Fruit fly (Drosophila melanogaster) whole organism, embryonic: ENCODE measurements around the gene CG31050.

Experiments used
- Ada2b ChIP-seq: fragments of 200-800 bp; sonication (Bioruptor generic); IDR thresholded peaks from 2 replicates; pipeline ENCODE4 v1.3.6; 2022; ENCODE audit warnings: missing biosample characterization, missing genetic modification characterization
- Awh ChIP-seq: fragments of 200-800 bp; sonication (Bioruptor generic); IDR thresholded peaks from 2 replicates; pipeline ENCODE4, ENCODE4 v1.3.6; 2022; ENCODE audit warnings: missing biosample characterization, missing genetic modification characterization
- BEAF-32 ChIP-seq: fragments of 200-800 bp; sonication (Bioruptor generic); optimal IDR thresholded peaks from 3 replicates; lab custom pipeline; 2017; ENCODE audit warnings: missing biosample characterization, missing genetic modification characterization, mild to moderate bottlenecking, moderate library complexity, missing genetic modification reagents
- CG10267 ChIP-seq: fragments of 200-800 bp; sonication (Bioruptor generic); optimal IDR thresholded peaks from 2 replicates; lab custom pipeline; 2018; ENCODE audit warnings: missing biosample characterization, mild to moderate bottlenecking, missing genetic modification characterization, moderate library complexity
- CG13287 ChIP-seq: fragments of 200-800 bp; sonication (Bioruptor generic); IDR thresholded peaks from 2 replicates; pipeline ENCODE4 v1.3.6; 2022; ENCODE audit warnings: missing biosample characterization, missing genetic modification characterization; ENCODE audit not compliant: partially characterized antibody
- CG13894 ChIP-seq: fragments of 200-800 bp; sonication (Bioruptor generic); optimal IDR thresholded peaks from 3 replicates; lab custom pipeline; 2018; ENCODE audit warnings: missing biosample characterization, mild to moderate bottlenecking, missing genetic modification characterization, moderate library complexity
- CG15514 ChIP-seq: fragments of 200-800 bp; sonication (Bioruptor generic); optimal IDR thresholded peaks from 3 replicates; lab custom pipeline; 2017; ENCODE audit warnings: missing biosample characterization, missing genetic modification characterization, mild to moderate bottlenecking, moderate library complexity, missing genetic modification reagents
- CG17568 ChIP-seq: fragments of 200-800 bp; sonication (Bioruptor generic); optimal IDR thresholded peaks from 2 replicates; lab custom pipeline; 2018; ENCODE audit warnings: missing biosample characterization, mild to moderate bottlenecking, missing genetic modification characterization, moderate library complexity
- CG17912 ChIP-seq: fragments of 200-800 bp; sonication (Bioruptor generic); optimal IDR thresholded peaks from 2 replicates; lab custom pipeline; 2018; ENCODE audit warnings: missing biosample characterization, mild to moderate bottlenecking, missing genetic modification characterization
- CG30431 ChIP-seq: fragments of 200-800 bp; sonication (Bioruptor generic); optimal IDR thresholded peaks from 2 replicates; lab custom pipeline; 2017; ENCODE audit warnings: missing biosample characterization, missing genetic modification characterization
- CG4707 ChIP-seq: fragments of 200-800 bp; sonication (Bioruptor generic); optimal IDR thresholded peaks from 2 replicates; lab custom pipeline; 2018; ENCODE audit warnings: missing biosample characterization, mild to moderate bottlenecking, missing genetic modification characterization, moderate library complexity
- CG5180 ChIP-seq: fragments of 200-800 bp; sonication (Bioruptor generic); optimal IDR thresholded peaks from 3 replicates; lab custom pipeline; 2017; ENCODE audit warnings: missing biosample characterization, missing genetic modification characterization, mild to moderate bottlenecking, moderate library complexity, missing genetic modification reagents
- CG6765 ChIP-seq: fragments of 200-800 bp; sonication (Bioruptor generic); optimal IDR thresholded peaks from 3 replicates; lab custom pipeline; 2017; ENCODE audit warnings: missing biosample characterization, mild to moderate bottlenecking, missing genetic modification characterization
- CG8359 ChIP-seq: fragments of 200-800 bp; sonication (Bioruptor generic); optimal IDR thresholded peaks from 2 replicates; lab custom pipeline; 2017; ENCODE audit warnings: missing biosample characterization, mild to moderate bottlenecking, missing genetic modification characterization, borderline replicate concordance
- Dad ChIP-seq: fragments of 200-800 bp; sonication (Bioruptor generic); optimal IDR thresholded peaks from 3 replicates; lab custom pipeline; 2016; ENCODE audit warnings: missing biosample characterization, missing genetic modification characterization
- Dek ChIP-seq: fragments of 200-800 bp; sonication (Bioruptor generic); optimal IDR thresholded peaks from 3 replicates; lab custom pipeline; 2019; ENCODE audit warnings: missing biosample characterization, mild to moderate bottlenecking, missing genetic modification characterization, moderate library complexity
- Dfd ChIP-seq, 2 experiments: fragments of >200 bp; optimal IDR thresholded peaks; 2 replicates each; lab custom pipeline; 2017; ENCODE audit warnings: missing biosample characterization in 2 of 2, missing genetic modification characterization in 2 of 2
- Drgx ChIP-seq: fragments of 200-800 bp; sonication (Bioruptor generic); IDR thresholded peaks from 2 replicates; pipeline ENCODE4 v1.3.6; 2022; ENCODE audit warnings: missing biosample characterization, missing genetic modification characterization
- Eip74EF ChIP-seq, 2 experiments: fragments of 200-800 bp in 1 of 2; fragments of >200 bp in 1 of 2; sonication (Bioruptor generic) in 1 of 2; optimal IDR thresholded peaks; 2 replicates each; lab custom pipeline; 2017 to 2019; ENCODE audit warnings: missing biosample characterization in 2 of 2, missing genetic modification characterization in 2 of 2, mild to moderate bottlenecking in 1 of 2, moderate library complexity in 1 of 2
- HLH4C ChIP-seq: fragments of 200-800 bp; sonication (Bioruptor generic); IDR thresholded peaks from 3 replicates; pipeline ENCODE4 v1.3.6; 2022; ENCODE audit warnings: missing biosample characterization, missing genetic modification characterization; ENCODE audit not compliant: partially characterized antibody
- HLHmδ ChIP-seq: fragments of 200-800 bp; sonication (Bioruptor generic); optimal IDR thresholded peaks from 2 replicates; lab custom pipeline; 2018; ENCODE audit warnings: missing biosample characterization, mild to moderate bottlenecking, missing genetic modification characterization, moderate library complexity
- Med ChIP-seq: fragments of 200-800 bp; sonication (Bioruptor generic); peaks from one replicate; lab custom pipeline; 2016; ENCODE audit warnings: missing biosample characterization, missing genetic modification characterization, mild to moderate bottlenecking, inconsistent platforms, moderate library complexity
- NK7.1 ChIP-seq: fragments of 200-800 bp; sonication (Bioruptor generic); optimal IDR thresholded peaks from 3 replicates; lab custom pipeline; 2016; ENCODE audit warnings: missing biosample characterization, missing genetic modification characterization
- Opbp ChIP-seq: fragments of 200-800 bp; sonication (Bioruptor generic); IDR thresholded peaks from 3 replicates; pipeline ENCODE4 v1.3.6; 2022; ENCODE audit warnings: missing biosample characterization, missing genetic modification characterization; ENCODE audit not compliant: partially characterized antibody
- Scr ChIP-seq: fragments of 200-800 bp; sonication (Bioruptor generic); IDR thresholded peaks from 2 replicates; pipeline ENCODE4 v1.3.6; 2022; ENCODE audit warnings: missing biosample characterization, missing genetic modification characterization; ENCODE audit not compliant: partially characterized antibody
- bsh ChIP-seq, 2 experiments: fragments of 200-800 bp; sonication (Bioruptor generic); optimal IDR thresholded peaks; 2 replicates each; lab custom pipeline; 2017 to 2018; ENCODE audit warnings: mild to moderate bottlenecking in 2 of 2, missing biosample characterization in 2 of 2, missing genetic modification characterization in 2 of 2, moderate library complexity in 1 of 2
- cad ChIP-seq: fragments of >200 bp; optimal IDR thresholded peaks from 2 replicates; lab custom pipeline; 2017; ENCODE audit warnings: missing biosample characterization, missing genetic modification characterization
- caup ChIP-seq: fragments of 200-800 bp; sonication (Bioruptor generic); optimal IDR thresholded peaks from 3 replicates; lab custom pipeline; 2017; ENCODE audit warnings: missing biosample characterization, mild to moderate bottlenecking, missing genetic modification characterization, moderate library complexity; ENCODE audit not compliant: severe bottlenecking
- chinmo ChIP-seq: fragments of 200-800 bp; sonication (Bioruptor generic); IDR thresholded peaks from 4 replicates; pipeline ENCODE4 v1.3.6; 2022; ENCODE audit warnings: missing biosample characterization, missing genetic modification characterization; ENCODE audit not compliant: partially characterized antibody
- dmrt99B ChIP-seq: fragments of 200-800 bp; sonication (Bioruptor generic); optimal IDR thresholded peaks from 2 replicates; lab custom pipeline; 2018; ENCODE audit warnings: missing biosample characterization, mild to moderate bottlenecking, missing genetic modification characterization, moderate library complexity
- esg ChIP-seq: fragments of 200-800 bp; sonication (Bioruptor generic); conservative IDR thresholded peaks from 2 replicates; pipeline ENCODE4 v1.3.6; 2022; ENCODE audit warnings: missing biosample characterization, missing genetic modification characterization
- fd3F ChIP-seq: fragments of 200-800 bp; sonication (Bioruptor generic); optimal IDR thresholded peaks from 2 replicates; lab custom pipeline; 2018; ENCODE audit warnings: missing biosample characterization, mild to moderate bottlenecking, missing genetic modification characterization, moderate library complexity
- gcm ChIP-seq: fragments of 200-800 bp; sonication (Bioruptor generic); optimal IDR thresholded peaks from 2 replicates; lab custom pipeline; 2019; ENCODE audit warnings: missing biosample characterization, mild to moderate bottlenecking, missing genetic modification characterization, moderate library complexity
- her ChIP-seq: fragments of 200-800 bp; sonication (Bioruptor generic); optimal IDR thresholded peaks from 2 replicates; lab custom pipeline; 2016; ENCODE audit warnings: missing biosample characterization, missing genetic modification characterization
- kni ChIP-seq: fragments of 200-800 bp; sonication (Bioruptor generic); optimal IDR thresholded peaks from 3 replicates; lab custom pipeline; 2017; ENCODE audit warnings: mild to moderate bottlenecking, missing biosample characterization, missing genetic modification reagents, missing genetic modification characterization
- mirr ChIP-seq: fragments of 200-800 bp; sonication (Bioruptor generic); optimal IDR thresholded peaks from 3 replicates; lab custom pipeline; 2018; ENCODE audit warnings: missing biosample characterization, mild to moderate bottlenecking, missing genetic modification characterization
- onecut ChIP-seq: fragments of 200-800 bp; sonication (Bioruptor generic); IDR thresholded peaks from 2 replicates; pipeline ENCODE4 v1.3.6; 2022; ENCODE audit warnings: missing biosample characterization, missing genetic modification characterization
- sens ChIP-seq: fragments of 200-800 bp; sonication (Bioruptor generic); peaks from one replicate; lab custom pipeline; 2016; ENCODE audit warnings: missing biosample characterization, missing genetic modification characterization
- seq ChIP-seq: fragments of 200-800 bp; sonication (Bioruptor generic); IDR thresholded peaks from 2 replicates; pipeline ENCODE4 v1.3.6; 2022; ENCODE audit warnings: missing biosample characterization, missing genetic modification characterization
- sqz ChIP-seq: fragments of 200-800 bp; sonication (Bioruptor generic); optimal IDR thresholded peaks from 3 replicates; lab custom pipeline; 2018; ENCODE audit warnings: missing biosample characterization, mild to moderate bottlenecking, missing genetic modification characterization
- trh ChIP-seq: fragments of 200-800 bp; sonication (Bioruptor generic); optimal IDR thresholded peaks from 2 replicates; lab custom pipeline; 2016; ENCODE audit warnings: missing biosample characterization, missing genetic modification characterization
- unpg ChIP-seq: fragments of 200-800 bp; sonication (Bioruptor generic); optimal IDR thresholded peaks from 3 replicates; lab custom pipeline; 2018; ENCODE audit warnings: missing biosample characterization, mild to moderate bottlenecking, missing genetic modification characterization, moderate library complexity
- vvl ChIP-seq: fragments of 200-800 bp; sonication (Bioruptor generic); IDR thresholded peaks from 2 replicates; pipeline ENCODE4 v1.3.6; 2022; ENCODE audit warnings: missing biosample characterization, missing genetic modification characterization
- wor ChIP-seq: fragments of 200-800 bp; sonication (Bioruptor generic); IDR thresholded peaks from 2 replicates; pipeline ENCODE4 v1.3.6; 2022; ENCODE audit warnings: missing biosample characterization, missing genetic modification characterization
- z ChIP-seq: fragments of 200-800 bp; sonication (Bioruptor generic); IDR thresholded peaks from 3 replicates; pipeline ENCODE4 v1.3.6; 2022; ENCODE audit warnings: missing biosample characterization, missing genetic modification characterization

Gene CG31050

DNA sequence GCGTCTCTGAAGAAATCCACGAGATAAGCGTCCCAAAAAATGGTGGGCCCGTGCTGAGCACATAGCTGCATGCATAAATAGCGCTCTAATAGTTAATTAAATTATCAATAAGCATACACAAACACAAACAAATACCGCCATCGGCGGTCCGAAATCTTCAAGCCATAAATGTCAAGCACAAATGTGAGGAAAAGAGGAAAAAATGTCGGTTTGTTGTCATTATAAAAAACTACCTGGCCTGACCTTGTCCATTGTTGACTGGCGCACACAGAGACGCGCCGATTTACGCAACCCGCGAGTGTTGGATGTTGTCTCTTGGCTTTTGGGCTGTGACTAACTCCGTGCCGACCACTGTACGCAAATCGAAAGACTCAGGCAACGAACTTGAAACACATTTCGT is 37.7 kb upstream of the CG31050 start (continued):
- TF ChIP-seq Eip74EF (GFP tag; optimal IDR thresholded peaks at IDR 0.05; lab: Kevin White, UChicago) (peak in 1 of 2 experiments; percentile 52), CG10267 (tag; lab: Kevin White, UChicago) (no peak), NK7.1 (GFP tag; lab: Kevin White, UChicago) (no peak), fd3F (GFP tag; lab: Kevin White, UChicago) (no peak), kni (GFP tag; lab: Kevin White, UChicago) (peak; percentile 33), seq (GFP tag; lab: Robert Waterston, UW) (no peak), dmrt99B (peak; percentile 3), unpg (GFP tag; lab: Kevin White, UChicago) (no peak), her (GFP tag; lab: Kevin White, UChicago) (no peak), caup (no peak), cad (GFP tag; lab: Kevin White, UChicago) (no peak), bsh (GFP tag; optimal IDR thresholded peaks at IDR 0.05; lab: Kevin White, UChicago) (no peak), Dfd (GFP tag; optimal IDR thresholded peaks at IDR 0.05; lab: Kevin White, UChicago) (no peak), BEAF-32 (no peak), mirr (peak; percentile 2), CG15514 (no peak), Med (GFP tag; lab: Kevin White, UChicago) (peak; percentile 31), trh (GFP tag; lab: Kevin White, UChicago) (no peak)

- no peak for TF ChIP-seq CG17912 (GFP tag; lab: Kevin White, UChicago)
- peak; percentile 59 for TF ChIP-seq sens (GFP tag; lab: Kevin White, UChicago)
- 0 out of 4 replicates have a peak, but pooled peaks have one; percentile 64 for TF ChIP-seq chinmo (GFP tag; lab: Robert Waterston, UW)
These were observed 35.3 kb upstream of the CG31050 start for dm6 chr3R:28685558-28685957.

DNA sequence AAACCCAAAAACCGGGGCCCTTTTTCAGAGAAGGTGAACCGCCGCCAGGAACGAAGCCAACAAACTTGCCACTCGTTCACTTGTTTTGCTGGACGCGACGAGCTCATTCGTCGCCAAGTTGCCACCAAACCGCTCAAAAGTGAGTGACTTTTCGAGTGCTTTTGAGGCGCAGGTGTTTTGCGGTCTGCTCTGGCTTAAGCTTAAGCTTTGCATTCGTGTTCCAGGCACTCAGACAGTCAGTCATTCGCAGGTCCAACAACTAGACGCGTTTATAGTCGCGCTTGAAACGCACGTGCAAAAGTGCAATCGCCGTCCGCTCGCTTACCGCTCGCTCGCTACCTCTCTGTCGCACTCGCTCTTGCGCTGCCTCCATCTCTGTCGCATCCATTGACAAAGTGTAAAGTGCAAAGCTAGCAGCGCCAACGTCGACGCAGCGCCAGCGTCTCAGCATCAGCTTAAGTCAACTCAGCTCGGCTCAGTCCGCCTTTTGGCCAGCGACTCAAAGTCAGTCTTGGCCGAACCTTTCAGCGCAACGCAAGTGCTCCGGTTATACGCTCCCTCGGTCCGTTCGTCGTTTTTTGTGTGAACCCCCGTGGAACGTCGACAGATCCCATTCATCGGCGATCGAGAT is 31.7 kb upstream of the CG31050 start:
- TF ChIP-seq HLH4C = 0 out of 3 replicates have a peak, but pooled peaks have one; percentile 37
- no peak for TF ChIP-seq Scr
- peak; percentile 93 for TF ChIP-seq z
- no peak for TF ChIP-seq onecut (GFP tag; lab: Robert Waterston, UW)
- 0 out of 2 replicates have a peak, but pooled peaks have one; percentile 10 for TF ChIP-seq CG13287 (GFP tag; lab: Robert Waterston, UW)
- TF ChIP-seq wor (GFP tag; lab: Robert Waterston, UW) = no peak
- TF ChIP-seq Dfd (GFP tag; optimal IDR thresholded peaks at IDR 0.05; lab: Kevin White, UChicago) = no peak
- no peak for TF ChIP-seq esg
- TF ChIP-seq CG4707 (GFP tag; lab: Kevin White, UChicago) = no peak
- peak; percentile 98 for TF ChIP-seq CG8359 (GFP tag; lab: Kevin White, UChicago)
- TF ChIP-seq sqz (GFP tag; lab: Kevin White, UChicago) = no peak
- TF ChIP-seq HLHmδ (GFP tag; lab: Kevin White, UChicago) = no peak
- peak; percentile 0 for TF ChIP-seq CG5180 (GFP tag; lab: Kevin White, UChicago)
- peak; percentile 16; the same call in 1 of the 2 replicates for TF ChIP-seq Drgx
- no peak for TF ChIP-seq Dek
- TF ChIP-seq vvl (GFP tag; lab: Robert Waterston, UW) = 0 out of 2 replicates have a peak, but pooled peaks have one; percentile 15
- TF ChIP-seq Awh (GFP tag; lab: Robert Waterston, UW) = no peak
- TF ChIP-seq CG17568 (GFP tag; lab: Kevin White, UChicago) = no peak
- TF ChIP-seq Ada2b = no peak
- TF ChIP-seq CG30431 (GFP tag; lab: Kevin White, UChicago) = no peak
- TF ChIP-seq gcm (GFP tag; lab: Kevin White, UChicago) = no peak
- no peak for TF ChIP-seq CG13894 (tag; lab: Kevin White, UChicago)
- no peak for TF ChIP-seq CG6765 (GFP tag; lab: Kevin White, UChicago)
- TF ChIP-seq Opbp (GFP tag; lab: Robert Waterston, UW) = 0 out of 3 replicates have a peak, but pooled peaks have one; percentile 20
- TF ChIP-seq Dad (GFP tag; lab: Kevin White, UChicago) = no peak
- TF ChIP-seq chinmo (GFP tag; lab: Robert Waterston, UW) = peak; percentile 98
